Worm (Caenorhabditis elegans) whole organism, midembryonic: ENCODE data around the gene gst-29.

Experiments used
- T22C8.4 ChIP-seq: fragments of 200-800 bp; sonication (Bioruptor generic); IDR thresholded peaks from 2 replicates; pipeline ENCODE4 v1.3.6; 2022; ENCODE audit warnings: missing genetic modification characterization, missing compliant biosample characterization
- med-1 ChIP-seq: sonication (generic microtip); optimal IDR thresholded peaks from 2 replicates; lab custom pipeline; 2017; ENCODE audit warnings: missing genetic modification characterization, mild to moderate bottlenecking, missing compliant biosample characterization, antibody characterized with exemption, missing genetic modification reagents; ENCODE audit not compliant: insufficient read depth
- ref-1 ChIP-seq: fragments of 200-800 bp; sonication (Bioruptor generic); conservative IDR thresholded peaks from 2 replicates; pipeline ENCODE4 v1.3.6; 2022; ENCODE audit warnings: missing genetic modification reagents, missing genetic modification characterization, missing compliant biosample characterization
- tab-1 ChIP-seq: fragments of 200-800 bp; sonication (Bioruptor generic); IDR thresholded peaks from 2 replicates; pipeline ENCODE4 v1.3.6; 2022; ENCODE audit warnings: missing genetic modification characterization, missing compliant biosample characterization

- TF ChIP-seq ref-1 (no peak), med-1 (GFP tag; lab: Kevin White, UChicago) (no peak), T22C8.4 (GFP tag; lab: Robert Waterston, UW) (no peak), tab-1 (GFP tag; lab: Robert Waterston, UW) (no peak)
These were observed 35.7 kb upstream of the gst-29 start for ce11 chrII:15205346-15205745.
